Worm (Caenorhabditis elegans): ENCODE data around the gene T01D1.8.

DNA sequence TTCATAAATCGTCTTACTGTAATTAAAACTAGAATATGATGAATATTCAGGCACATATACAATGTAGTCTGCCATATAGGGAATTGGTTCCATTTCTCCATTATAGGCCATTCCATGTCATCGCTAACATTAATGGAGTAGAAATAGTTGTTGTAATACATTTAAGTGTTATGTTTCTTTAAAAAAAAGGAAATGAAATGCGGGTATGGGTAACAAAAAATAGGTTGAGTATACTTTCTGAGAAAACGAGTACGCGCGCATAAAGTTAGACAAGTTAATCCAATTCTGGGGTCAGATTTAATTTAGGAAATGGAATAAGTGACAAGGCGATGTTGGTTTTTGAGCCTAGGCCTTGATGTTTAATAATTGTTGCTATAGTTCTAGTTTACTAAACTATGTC is 12.9 kb upstream of the T01D1.8 start, which contains the start of gene T01D1.7:
- TF ChIP-seq mep-1 (tag; optimal IDR thresholded peaks at IDR 0.05) = no peak
- TF ChIP-seq nhr-28 (tag; optimal IDR thresholded peaks at IDR 0.05) = no peak
- no peak for TF ChIP-seq nhr-12 (tag; optimal IDR thresholded peaks at IDR 0.05)
- TF ChIP-seq elt-1 (tag; optimal IDR thresholded peaks at IDR 0.05; ENCODE audit: borderline replicate concordance, insufficient read depth) = no peak
- peak; percentile 67 for TF ChIP-seq ces-1 (GFP tag; optimal IDR thresholded peaks at IDR 0.05)
- TF ChIP-seq nhr-237 (tag; optimal IDR thresholded peaks at IDR 0.05) = no peak
